Fruit fly (Drosophila melanogaster) whole organism, embryonic: ENCODE measurements around the gene barc.

Experiments
- Atf-2 ChIP-seq: fragments of 200-800 bp; sonication (Bioruptor generic); optimal IDR thresholded peaks from 2 replicates; lab custom pipeline; 2016; ENCODE audit warnings: missing biosample characterization, missing genetic modification characterization
- CG10274 ChIP-seq: fragments of 200-800 bp; sonication (Bioruptor generic); optimal IDR thresholded peaks from 3 replicates; lab custom pipeline; 2017; ENCODE audit warnings: missing biosample characterization, mild to moderate bottlenecking, missing genetic modification characterization
- CG11723 ChIP-seq: fragments of 200-800 bp; sonication (Bioruptor generic); optimal IDR thresholded peaks from 2 replicates; lab custom pipeline; 2017; ENCODE audit warnings: missing biosample characterization, mild to moderate bottlenecking, missing genetic modification characterization
- CG12219 ChIP-seq: fragments of 200-800 bp; sonication (Bioruptor generic); optimal IDR thresholded peaks from 3 replicates; lab custom pipeline; 2018; ENCODE audit warnings: missing biosample characterization, mild to moderate bottlenecking, missing genetic modification characterization
- CG12391 ChIP-seq: fragments of 200-800 bp; sonication (Bioruptor generic); optimal IDR thresholded peaks from 3 replicates; lab custom pipeline; 2018; ENCODE audit warnings: missing biosample characterization, mild to moderate bottlenecking, missing genetic modification characterization, moderate library complexity
- CG12942 ChIP-seq: fragments of 200-800 bp; sonication (Bioruptor generic); optimal IDR thresholded peaks from 3 replicates; lab custom pipeline; 2016; ENCODE audit warnings: missing biosample characterization, missing genetic modification characterization
- CG13123 ChIP-seq: fragments of 200-800 bp; sonication (Bioruptor generic); optimal IDR thresholded peaks from 2 replicates; lab custom pipeline; 2016; ENCODE audit warnings: missing biosample characterization, missing genetic modification characterization
- CG14441 ChIP-seq: fragments of 200-800 bp; sonication (Bioruptor generic); IDR thresholded peaks from 2 replicates; pipeline ENCODE4 v1.3.6; 2022; ENCODE audit warnings: missing biosample characterization, missing genetic modification characterization
- CG14710 ChIP-seq: fragments of 200-800 bp; sonication (Bioruptor generic); optimal IDR thresholded peaks from 3 replicates; lab custom pipeline; 2019; ENCODE audit warnings: missing biosample characterization, mild to moderate bottlenecking, missing genetic modification characterization, moderate library complexity
- CG14965 ChIP-seq: fragments of 200-800 bp; sonication (Bioruptor generic); optimal IDR thresholded peaks from 2 replicates; lab custom pipeline; 2016; ENCODE audit warnings: missing biosample characterization, missing genetic modification characterization, borderline replicate concordance
- CG15073 ChIP-seq: fragments of 200-800 bp; sonication (Bioruptor generic); optimal IDR thresholded peaks from 2 replicates; lab custom pipeline; 2016; ENCODE audit warnings: missing biosample characterization, missing genetic modification characterization
- CG16779 ChIP-seq: fragments of 200-800 bp; sonication (Bioruptor generic); IDR thresholded peaks from 2 replicates; pipeline ENCODE4 v1.3.6; 2022; ENCODE audit warnings: missing biosample characterization, missing genetic modification characterization
- CG17912 ChIP-seq: fragments of 200-800 bp; sonication (Bioruptor generic); optimal IDR thresholded peaks from 2 replicates; lab custom pipeline; 2018; ENCODE audit warnings: missing biosample characterization, mild to moderate bottlenecking, missing genetic modification characterization
- CG2199 ChIP-seq: fragments of 200-800 bp; sonication (Bioruptor generic); IDR thresholded peaks from 3 replicates; pipeline ENCODE4 v1.3.6; 2022; ENCODE audit warnings: missing biosample characterization, missing genetic modification characterization
- CG2875 ChIP-seq: fragments of 200-800 bp; sonication (Bioruptor generic); optimal IDR thresholded peaks from 2 replicates; lab custom pipeline; 2017; ENCODE audit warnings: missing biosample characterization, mild to moderate bottlenecking, missing genetic modification characterization, missing genetic modification reagents
- CG33557 ChIP-seq: fragments of 200-800 bp; sonication (Bioruptor generic); optimal IDR thresholded peaks from 2 replicates; lab custom pipeline; 2019; ENCODE audit warnings: missing biosample characterization, mild to moderate bottlenecking, missing genetic modification characterization, moderate library complexity
- CG3838 ChIP-seq: fragments of 200-800 bp; sonication (Bioruptor generic); optimal IDR thresholded peaks from 3 replicates; lab custom pipeline; 2016; ENCODE audit warnings: missing biosample characterization, missing genetic modification characterization
- CG6272 ChIP-seq: fragments of 200-800 bp; sonication (Bioruptor generic); IDR thresholded peaks from 2 replicates; pipeline ENCODE4 v1.3.6; 2022; ENCODE audit warnings: missing biosample characterization, missing genetic modification characterization
- CG6654 ChIP-seq: fragments of 200-800 bp; sonication (Bioruptor generic); optimal IDR thresholded peaks from 2 replicates; lab custom pipeline; 2017; ENCODE audit warnings: missing biosample characterization, mild to moderate bottlenecking, missing genetic modification characterization
- CG7357 ChIP-seq: fragments of 200-800 bp; sonication (Bioruptor generic); IDR thresholded peaks from 3 replicates; pipeline ENCODE4 v1.3.6; 2022; ENCODE audit warnings: missing biosample characterization, missing genetic modification characterization
- CG7987 ChIP-seq: fragments of 200-800 bp; sonication (Bioruptor generic); optimal IDR thresholded peaks from 2 replicates; lab custom pipeline; 2018; ENCODE audit warnings: missing biosample characterization, mild to moderate bottlenecking, missing genetic modification characterization, moderate library complexity
- D19A ChIP-seq: fragments of 200-800 bp; optimal IDR thresholded peaks from 3 replicates; lab custom pipeline; 2019; ENCODE audit warnings: missing biosample characterization, mild to moderate bottlenecking, missing genetic modification characterization, moderate library complexity
- Dad ChIP-seq: fragments of 200-800 bp; sonication (Bioruptor generic); optimal IDR thresholded peaks from 3 replicates; lab custom pipeline; 2016; ENCODE audit warnings: missing biosample characterization, missing genetic modification characterization
- Dref ChIP-seq: fragments of 200-800 bp; sonication (Bioruptor generic); IDR thresholded peaks from 2 replicates; pipeline ENCODE4 v1.3.6; 2022; ENCODE audit warnings: missing biosample characterization, missing genetic modification characterization
- Fer3 ChIP-seq: fragments of 200-800 bp; sonication (Bioruptor generic); optimal IDR thresholded peaks from 2 replicates; lab custom pipeline; 2018; ENCODE audit warnings: missing biosample characterization, mild to moderate bottlenecking, missing genetic modification characterization, moderate library complexity
- HLH54F ChIP-seq: fragments of 200-800 bp; sonication (Bioruptor generic); optimal IDR thresholded peaks from 3 replicates; lab custom pipeline; 2016; ENCODE audit warnings: missing biosample characterization, missing genetic modification characterization
- Hmx ChIP-seq: fragments of 200-800 bp; sonication (Bioruptor generic); optimal IDR thresholded peaks from 2 replicates; lab custom pipeline; 2016; ENCODE audit warnings: missing biosample characterization, missing genetic modification characterization
- Mad ChIP-seq: fragments of 200-800 bp; sonication (Bioruptor generic); optimal IDR thresholded peaks from 2 replicates; lab custom pipeline; 2016; ENCODE audit warnings: missing biosample characterization, missing genetic modification characterization
- Nf-YB ChIP-seq: fragments of 200-800 bp; sonication (Bioruptor generic); optimal IDR thresholded peaks from 3 replicates; lab custom pipeline; 2019; ENCODE audit warnings: missing biosample characterization, mild to moderate bottlenecking, missing genetic modification characterization, moderate library complexity
- Sox102F ChIP-seq: fragments of 200-800 bp; sonication (Bioruptor generic); optimal IDR thresholded peaks from 2 replicates; lab custom pipeline; 2018; ENCODE audit warnings: missing biosample characterization, mild to moderate bottlenecking, missing genetic modification characterization, moderate library complexity
- Stat92E ChIP-seq, 3 experiments: fragments of >200 bp in 2 of 3; fragments of 200-800 bp in 1 of 3; sonication (Bioruptor generic) in 1 of 3; optimal IDR thresholded peaks; 2 replicates each; lab custom pipeline; 2017 to 2019; ENCODE audit warnings: missing biosample characterization in 3 of 3, missing genetic modification characterization in 3 of 3, mild to moderate bottlenecking in 1 of 3, moderate library complexity in 1 of 3
- ac ChIP-seq: fragments of 200-800 bp; sonication (Bioruptor generic); optimal IDR thresholded peaks from 3 replicates; lab custom pipeline; 2017; ENCODE audit warnings: missing biosample characterization, mild to moderate bottlenecking, missing genetic modification characterization
- aop ChIP-seq: fragments of 200-800 bp; sonication (Bioruptor generic); IDR thresholded peaks from 2 replicates; pipeline ENCODE4 v1.3.6; 2022; ENCODE audit warnings: missing biosample characterization, missing genetic modification characterization
- cato ChIP-seq: fragments of 200-800 bp; sonication (Bioruptor generic); optimal IDR thresholded peaks from 2 replicates; lab custom pipeline; 2016; ENCODE audit warnings: missing biosample characterization, missing genetic modification characterization, borderline replicate concordance
- fd102C ChIP-seq: fragments of 200-800 bp; sonication (Bioruptor generic); optimal IDR thresholded peaks from 2 replicates; lab custom pipeline; 2018; ENCODE audit warnings: missing biosample characterization, mild to moderate bottlenecking, missing genetic modification characterization, moderate library complexity
- gce ChIP-seq: fragments of 200-800 bp; sonication (Bioruptor generic); IDR thresholded peaks from 3 replicates; pipeline ENCODE4 v1.3.6; 2022; ENCODE audit warnings: missing biosample characterization, missing genetic modification characterization
- gem ChIP-seq: fragments of 200-800 bp; sonication (Bioruptor generic); optimal IDR thresholded peaks from 2 replicates; lab custom pipeline; 2019; ENCODE audit warnings: missing biosample characterization, mild to moderate bottlenecking, missing genetic modification characterization, moderate library complexity
- grn ChIP-seq: fragments of 200-800 bp; sonication (Bioruptor generic); optimal IDR thresholded peaks from 3 replicates; lab custom pipeline; 2017; ENCODE audit warnings: missing biosample characterization, missing genetic modification characterization
- her ChIP-seq: fragments of 200-800 bp; sonication (Bioruptor generic); optimal IDR thresholded peaks from 2 replicates; lab custom pipeline; 2016; ENCODE audit warnings: missing biosample characterization, missing genetic modification characterization
- ken ChIP-seq: fragments of 200-800 bp; sonication (Bioruptor generic); IDR thresholded peaks from 3 replicates; pipeline ENCODE4 v1.3.6; 2022; ENCODE audit warnings: missing biosample characterization, missing genetic modification characterization
- nerfin-1 ChIP-seq: fragments of 200-800 bp; sonication (Bioruptor generic); optimal IDR thresholded peaks from 3 replicates; lab custom pipeline; 2019; ENCODE audit warnings: missing biosample characterization, mild to moderate bottlenecking, missing genetic modification characterization, moderate library complexity
- pum ChIP-seq: fragments of 200-800 bp; sonication (Bioruptor generic); optimal IDR thresholded peaks from 2 replicates; lab custom pipeline; 2016; ENCODE audit warnings: missing biosample characterization, missing genetic modification characterization
- ranshi ChIP-seq: fragments of 200-800 bp; sonication (Bioruptor generic); IDR thresholded peaks from 2 replicates; pipeline ENCODE4 v1.3.6; 2022; ENCODE audit warnings: missing biosample characterization, missing genetic modification characterization
- sd ChIP-seq: fragments of 200-800 bp; sonication (Bioruptor generic); optimal IDR thresholded peaks from 3 replicates; lab custom pipeline; 2018; ENCODE audit warnings: missing biosample characterization, mild to moderate bottlenecking, missing genetic modification characterization, moderate library complexity
- sens ChIP-seq: fragments of 200-800 bp; sonication (Bioruptor generic); peaks from one replicate; lab custom pipeline; 2016; ENCODE audit warnings: missing biosample characterization, missing genetic modification characterization
- sima ChIP-seq: fragments of 200-800 bp; sonication (Bioruptor generic); optimal IDR thresholded peaks from 2 replicates; lab custom pipeline; 2016; ENCODE audit warnings: missing biosample characterization, missing genetic modification characterization
- sisA ChIP-seq: fragments of 200-800 bp; sonication (Bioruptor generic); IDR thresholded peaks from 2 replicates; pipeline ENCODE4 v1.3.6; 2022; ENCODE audit warnings: missing biosample characterization, missing genetic modification characterization
- stc ChIP-seq: fragments of 200-800 bp; sonication (Bioruptor generic); IDR thresholded peaks from 2 replicates; pipeline ENCODE4 v1.3.6; 2022; ENCODE audit warnings: missing biosample characterization, missing genetic modification characterization
- ttk ChIP-seq: fragments of 200-800 bp; sonication (Bioruptor generic); IDR thresholded peaks from 2 replicates; pipeline ENCODE4 v2.1.2; 2022; ENCODE audit warnings: missing biosample characterization, missing genetic modification characterization
- z ChIP-seq: fragments of 200-800 bp; sonication (Bioruptor generic); IDR thresholded peaks from 3 replicates; pipeline ENCODE4 v1.3.6; 2022; ENCODE audit warnings: missing biosample characterization, missing genetic modification characterization
- zf30C ChIP-seq: fragments of 200-800 bp; sonication (Bioruptor generic); optimal IDR thresholded peaks from 3 replicates; lab custom pipeline; 2018; ENCODE audit warnings: missing biosample characterization, mild to moderate bottlenecking, missing genetic modification characterization
- zfh1 ChIP-seq: fragments of 200-800 bp; sonication (Bioruptor generic); IDR thresholded peaks from 3 replicates; pipeline ENCODE4 v1.3.6; 2022; ENCODE audit warnings: missing biosample characterization, missing genetic modification characterization

barc gene

dm6 chr3L:21412140-21412539 lies 20.8 kb downstream of the barc start (continued):
- no peak for TF ChIP-seq nerfin-1 (tag; lab: Kevin White, UChicago)
- no peak for TF ChIP-seq CG14710 (tag; lab: Kevin White, UChicago)
- no peak for TF ChIP-seq CG15073 (GFP tag; lab: Kevin White, UChicago)
- TF ChIP-seq CG10274 (GFP tag; lab: Kevin White, UChicago) = no peak
- TF ChIP-seq sens (GFP tag; lab: Kevin White, UChicago) = no peak
- TF ChIP-seq CG33557 = no peak
- no peak for TF ChIP-seq sisA
- no peak for TF ChIP-seq CG14441 (GFP tag; lab: Robert Waterston, UW)
- no peak for TF ChIP-seq CG11723
- TF ChIP-seq CG6654 (GFP tag; lab: Kevin White, UChicago) = no peak
- TF ChIP-seq CG14965 (GFP tag; lab: Kevin White, UChicago) = no peak
- no peak for TF ChIP-seq Stat92E (GFP tag; optimal IDR thresholded peaks at IDR 0.05; lab: Kevin White, UChicago)
- no peak for TF ChIP-seq CG3838 (GFP tag; lab: Kevin White, UChicago)
- TF ChIP-seq CG12942 (GFP tag; lab: Kevin White, UChicago) = no peak
- TF ChIP-seq ken (GFP tag; lab: Robert Waterston, UW) = no peak
- TF ChIP-seq gem (tag; lab: Kevin White, UChicago) = peak; percentile 19
- TF ChIP-seq z (GFP tag; lab: Robert Waterston, UW) = no peak
- TF ChIP-seq CG7987 (GFP tag; lab: Kevin White, UChicago) = peak; percentile 60
- no peak for TF ChIP-seq CG13123 (GFP tag; lab: Kevin White, UChicago)
- no peak for TF ChIP-seq Dad (GFP tag; lab: Kevin White, UChicago)
- TF ChIP-seq CG6272 = no peak
- no peak for TF ChIP-seq Fer3 (tag; lab: Kevin White, UChicago)
- no peak for TF ChIP-seq aop (GFP tag; lab: Robert Waterston, UW)
- no peak for TF ChIP-seq Nf-YB (GFP tag; lab: Kevin White, UChicago)
- peak; percentile 18 for TF ChIP-seq CG17912 (GFP tag; lab: Kevin White, UChicago)
- TF ChIP-seq stc (GFP tag; lab: Robert Waterston, UW) = peak; percentile 45; the same call in 1 of the 2 replicates
- peak; percentile 6 for TF ChIP-seq CG12219 (GFP tag; lab: Kevin White, UChicago)
- no peak for TF ChIP-seq CG2875
- no peak for TF ChIP-seq Hmx (GFP tag; lab: Kevin White, UChicago)
- TF ChIP-seq sima = no peak
- TF ChIP-seq HLH54F = no peak
- TF ChIP-seq ac = no peak
- no peak for TF ChIP-seq CG16779 (GFP tag; lab: Robert Waterston, UW)
- TF ChIP-seq her (GFP tag; lab: Kevin White, UChicago) = no peak
- no peak for TF ChIP-seq Atf-2 (GFP tag; lab: Kevin White, UChicago)
- no peak for TF ChIP-seq ttk (GFP tag; lab: Robert Waterston, UW)
- no peak for TF ChIP-seq cato (GFP tag; lab: Kevin White, UChicago)
- TF ChIP-seq CG12391 (tag; lab: Kevin White, UChicago) = no peak
- no peak for TF ChIP-seq Mad
- TF ChIP-seq pum (GFP tag; lab: Kevin White, UChicago) = no peak
- no peak for TF ChIP-seq gce (GFP tag; lab: Robert Waterston, UW)
- no peak for TF ChIP-seq Sox102F (GFP tag; lab: Kevin White, UChicago)
- TF ChIP-seq fd102C = no peak
- TF ChIP-seq Dref (GFP tag; lab: Robert Waterston, UW) = no peak
- no peak for TF ChIP-seq grn (GFP tag; lab: Kevin White, UChicago)
- TF ChIP-seq CG7357 (GFP tag; lab: Robert Waterston, UW) = no peak
- TF ChIP-seq zf30C = no peak
- TF ChIP-seq D19A (tag; lab: Kevin White, UChicago) = no peak
- no peak for TF ChIP-seq sd
- TF ChIP-seq zfh1 (GFP tag; lab: Robert Waterston, UW) = no peak
- peak; percentile 23; the same call in 1 of the 2 replicates for TF ChIP-seq ranshi (GFP tag; lab: Robert Waterston, UW)
- no peak for TF ChIP-seq CG2199 (GFP tag; lab: Robert Waterston, UW)
